Worm (Caenorhabditis elegans): Measurements from ENCODE around the gene cwp-3.

- TF ChIP-seq nhr-12 (tag; optimal IDR thresholded peaks at IDR 0.05) (no peak), tbx-2 (tag; optimal IDR thresholded peaks at IDR 0.05) (no peak), egl-27 (tag; optimal IDR thresholded peaks at IDR 0.05) (no peak), fos-1 (tag; optimal IDR thresholded peaks at IDR 0.05) (no peak)
Measured at ce11 chrV:4860525-4860924, 17.9 kb downstream of the cwp-3 start.

Data from whole organism, L3 larva.